Worm (Caenorhabditis elegans): ENCODE measurements around the gene M28.8.

M28.8 gene

DNA sequence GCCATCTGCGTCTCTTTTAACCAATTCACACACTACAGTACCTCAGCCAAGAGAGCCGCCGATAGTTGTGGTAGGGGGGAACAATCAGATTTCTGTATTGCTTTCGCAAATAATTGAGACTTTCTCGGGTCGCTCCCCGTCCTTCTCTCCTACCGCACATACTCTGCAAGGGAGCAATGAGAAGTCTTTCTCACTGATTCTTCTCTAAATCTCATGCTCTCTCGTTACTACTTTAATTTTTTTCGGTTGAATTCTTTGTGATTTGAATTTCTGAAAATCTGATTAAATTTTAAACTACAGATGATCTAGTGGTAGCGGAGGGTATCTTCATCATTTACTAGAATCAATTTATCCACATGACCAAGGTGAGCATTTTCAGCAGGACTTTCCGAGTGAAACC lies 47.2 kb downstream of the M28.8 start, which contains the start of gene ptb-1:
ptb-1 (plus strand) TSS at position 301 of the 400 bp plus-strand sequence.
- TF ChIP-seq ztf-23 (GFP tag; IDR thresholded peaks at IDR 0.05) (no peak), ref-1 (GFP tag; conservative IDR thresholded peaks at IDR 0.05) (no peak), med-1 (GFP tag; optimal IDR thresholded peaks at IDR 0.05; ENCODE audit: insufficient read depth) (no peak), cog-1 (tag; optimal IDR thresholded peaks at IDR 0.05) (no peak), ztf-29 (GFP tag; IDR thresholded peaks at IDR 0.05) (no peak), klf-2 (GFP tag; conservative IDR thresholded peaks at IDR 0.05) (no peak), tab-1 (GFP tag; IDR thresholded peaks at IDR 0.05) (no peak), T22C8.4 (GFP tag; IDR thresholded peaks at IDR 0.05) (no peak), flt-1 (GFP tag; IDR thresholded peaks at IDR 0.05) (no peak)

DNA sequence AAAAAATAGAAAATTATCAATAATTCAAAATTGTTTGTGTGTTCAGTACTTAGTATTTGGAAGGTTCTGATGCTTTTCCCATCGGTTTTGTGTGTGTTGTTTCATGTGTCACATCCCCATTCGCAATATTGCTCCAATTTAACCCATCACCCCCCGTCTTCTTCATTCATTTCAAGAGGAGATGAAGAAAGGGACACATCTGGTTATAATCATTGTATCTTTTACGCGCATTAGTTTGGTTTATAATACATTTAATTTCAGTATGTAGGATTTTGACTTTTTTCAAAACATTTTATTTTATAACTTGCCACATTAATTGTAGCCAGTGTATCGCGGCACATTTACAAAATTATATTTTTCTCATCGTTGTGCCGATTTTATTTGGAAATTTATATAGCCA lies 52.1 kb downstream of the M28.8 start:
- TF ChIP-seq ref-1 (GFP tag; conservative IDR thresholded peaks at IDR 0.05), result no peak
- TF ChIP-seq flt-1 (GFP tag; IDR thresholded peaks at IDR 0.05), result no peak
- no peak for TF ChIP-seq tab-1 (GFP tag; IDR thresholded peaks at IDR 0.05)
- TF ChIP-seq klf-2 (GFP tag; conservative IDR thresholded peaks at IDR 0.05), result no peak
- TF ChIP-seq med-1 (GFP tag; optimal IDR thresholded peaks at IDR 0.05; ENCODE audit: insufficient read depth), result no peak
- no peak for TF ChIP-seq cog-1 (tag; optimal IDR thresholded peaks at IDR 0.05)
- no peak for TF ChIP-seq T22C8.4 (GFP tag; IDR thresholded peaks at IDR 0.05)
- TF ChIP-seq ztf-23 (GFP tag; IDR thresholded peaks at IDR 0.05), result no peak
- TF ChIP-seq ztf-29 (GFP tag; IDR thresholded peaks at IDR 0.05), result no peak

- no peak for TF ChIP-seq med-1 (GFP tag; optimal IDR thresholded peaks at IDR 0.05; ENCODE audit: insufficient read depth)
- TF ChIP-seq flt-1 (GFP tag; IDR thresholded peaks at IDR 0.05), result no peak
- no peak for TF ChIP-seq klf-2 (GFP tag; conservative IDR thresholded peaks at IDR 0.05)
- TF ChIP-seq ztf-23 (GFP tag; IDR thresholded peaks at IDR 0.05), result no peak
- TF ChIP-seq tab-1 (GFP tag; IDR thresholded peaks at IDR 0.05), result no peak
- TF ChIP-seq ref-1 (GFP tag; conservative IDR thresholded peaks at IDR 0.05), result no peak
- no peak for TF ChIP-seq ztf-29 (GFP tag; IDR thresholded peaks at IDR 0.05)
- no peak for TF ChIP-seq T22C8.4 (GFP tag; IDR thresholded peaks at IDR 0.05)
- TF ChIP-seq cog-1 (tag; optimal IDR thresholded peaks at IDR 0.05), result no peak
These were observed 52.6 kb downstream of the M28.8 start for ce11 chrII:10680614-10681013.
